Fruit fly (Drosophila melanogaster): ENCODE data around the gene fkh.

- TF ChIP-seq CG16779 (tag; optimal IDR thresholded peaks at IDR 0.05) = no peak
- TF ChIP-seq CG11762 (GFP tag; optimal IDR thresholded peaks at IDR 0.05; ENCODE audit: insufficient read depth) = no peak
- TF ChIP-seq Gug (GFP tag; IDR thresholded peaks at IDR 0.05) = no peak
- no peak for TF ChIP-seq CG10631 (GFP tag; optimal IDR thresholded peaks at IDR 0.05)
- no peak for TF ChIP-seq vri (GFP tag; optimal IDR thresholded peaks at IDR 0.05)
- no peak for TF ChIP-seq Sox102F (GFP tag; optimal IDR thresholded peaks at IDR 0.05)
- TF ChIP-seq ss (GFP tag; optimal IDR thresholded peaks at IDR 0.05) = no peak
- no peak for TF ChIP-seq OdsH (GFP tag; optimal IDR thresholded peaks at IDR 0.05)
- no peak for TF ChIP-seq CG6792 (GFP tag; optimal IDR thresholded peaks at IDR 0.05)
- no peak for TF ChIP-seq CG31627 (GFP tag; optimal IDR thresholded peaks at IDR 0.05)
These were observed 43.6 kb upstream of the fkh start for dm6 chr3R:28628696-28629095.
